Worm (Caenorhabditis elegans) whole organism, L2 larva: ENCODE measurements around the gene hmp-1.

Experiments used
- ZK546.5 ChIP-seq: sonication (generic microtip); optimal IDR thresholded peaks from 2 replicates; lab custom pipeline; 2017; ENCODE audit warnings: missing biosample characterization, missing genetic modification characterization
- aly-2 ChIP-seq: fragments of 150-350 bp; optimal IDR thresholded peaks from 2 replicates; lab custom pipeline; 2014; ENCODE audit warnings: missing biosample characterization, missing genetic modification characterization
- ama-1 ChIP-seq: fragments of 150-350 bp; optimal IDR thresholded peaks from 2 replicates; lab custom pipeline; 2018; ENCODE audit warnings: inconsistent platforms
- ceh-82 ChIP-seq: fragments of 150-350 bp; optimal IDR thresholded peaks from 2 replicates; lab custom pipeline; 2014; ENCODE audit warnings: missing biosample characterization, missing genetic modification characterization
- nhr-12 ChIP-seq: fragments of 150-350 bp; optimal IDR thresholded peaks from 2 replicates; lab custom pipeline; 2014; ENCODE audit warnings: missing biosample characterization, missing genetic modification characterization
- nhr-129 ChIP-seq: fragments of 150-350 bp; optimal IDR thresholded peaks from 2 replicates; lab custom pipeline; 2014; ENCODE audit warnings: missing biosample characterization, missing genetic modification characterization
- ztf-11 ChIP-seq: sonication (generic microtip); optimal IDR thresholded peaks from 2 replicates; lab custom pipeline; 2017; ENCODE audit warnings: missing biosample characterization, missing genetic modification characterization

DNA sequence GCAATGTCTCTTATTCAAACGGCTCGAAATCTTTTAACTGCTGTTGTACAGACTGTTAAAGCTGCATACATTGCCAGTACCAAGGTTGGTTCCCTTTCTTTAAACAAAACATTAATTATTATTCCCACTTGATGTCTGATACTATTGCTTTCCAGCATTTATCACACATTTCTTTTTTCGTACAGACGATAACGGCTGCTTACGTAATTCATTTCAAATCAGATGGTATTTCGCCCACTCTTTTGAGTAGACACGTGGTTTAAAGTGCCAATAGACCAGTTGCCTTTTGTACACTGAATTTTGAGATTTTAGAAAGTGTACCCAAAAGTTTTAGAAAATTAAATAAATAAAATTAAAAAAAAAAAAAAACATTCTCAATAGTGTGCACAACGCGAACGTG, 3.7 kb downstream of the hmp-1 start:
- TF ChIP-seq ama-1 (lab: Kevin White, UChicago) (no peak), aly-2 (tag; lab: Kevin White, UChicago) (no peak), ztf-11 (tag; lab: Kevin White, UChicago) (no peak), ZK546.5 (tag; lab: Kevin White, UChicago) (no peak), nhr-129 (tag; lab: Kevin White, UChicago) (no peak), ceh-82 (tag; lab: Kevin White, UChicago) (no peak), nhr-12 (tag; lab: Kevin White, UChicago) (no peak)
